Worm (Caenorhabditis elegans) whole organism, L4 larva: ENCODE data around the gene che-2.

Source experiments
- F37D6.2 ChIP-seq: sonication (generic microtip); optimal IDR thresholded peaks from 2 replicates; lab custom pipeline; 2016; ENCODE audit warnings: mild to moderate bottlenecking, missing genetic modification characterization, missing compliant biosample characterization
- F49E8.2 ChIP-seq: sonication (generic microtip); optimal IDR thresholded peaks from 2 replicates; lab custom pipeline; 2016; ENCODE audit warnings: missing compliant biosample characterization, mild to moderate bottlenecking, missing genetic modification characterization, borderline replicate concordance
- R02D3.7 ChIP-seq: fragments of 150-350 bp; sonication (generic microtip); optimal IDR thresholded peaks from 3 replicates; lab custom pipeline; 2014; ENCODE audit warnings: missing biosample characterization, missing genetic modification characterization
- T20F7.1 ChIP-seq: fragments of 200-800 bp; sonication (Bioruptor generic); optimal IDR thresholded peaks from 2 replicates; lab custom pipeline; 2018; ENCODE audit warnings: mild to moderate bottlenecking, missing genetic modification characterization, missing compliant biosample characterization
- T26A8.4 ChIP-seq: fragments of 200-800 bp; sonication (Bioruptor generic); IDR thresholded peaks from 2 replicates; pipeline ENCODE4 v1.3.6; 2022; ENCODE audit warnings: missing genetic modification characterization, missing compliant biosample characterization
- aha-1 ChIP-seq: fragments of 150-350 bp; peaks from one replicate; lab custom pipeline; 2014; ENCODE audit warnings: missing biosample characterization, missing genetic modification characterization
- ctbp-1 ChIP-seq: fragments of 200-800 bp; sonication (Bioruptor generic); IDR thresholded peaks from 2 replicates; pipeline ENCODE4 v1.3.6; 2022; ENCODE audit warnings: missing genetic modification reagents, missing genetic modification characterization, missing compliant biosample characterization
- daf-12 ChIP-seq: fragments of 150-350 bp; optimal IDR thresholded peaks from 2 replicates; lab custom pipeline; 2014; ENCODE audit warnings: missing biosample characterization, missing genetic modification reagents, missing genetic modification characterization
- daf-16 ChIP-seq, 3 experiments: sonication (generic microtip); optimal IDR thresholded peaks; 2 replicates each; lab custom pipeline; 2016 to 2017; ENCODE audit warnings: missing genetic modification characterization in 3 of 3, missing genetic modification reagents in 3 of 3, mild to moderate bottlenecking in 2 of 3, missing compliant biosample characterization in 2 of 3, missing biosample characterization in 1 of 3, moderate library complexity in 1 of 3
- daf-19 ChIP-seq: fragments of 200-800 bp; sonication (Bioruptor generic); conservative IDR thresholded peaks from 2 replicates; pipeline ENCODE4 v1.3.6; 2022; ENCODE audit warnings: missing genetic modification characterization, missing compliant biosample characterization
- dmd-6 ChIP-seq: fragments of 200-800 bp; sonication (Bioruptor generic); IDR thresholded peaks from 2 replicates; pipeline ENCODE4 v1.3.6; 2022; ENCODE audit warnings: missing genetic modification reagents, missing genetic modification characterization, missing compliant biosample characterization
- duxl-1 ChIP-seq: sonication (generic microtip); optimal IDR thresholded peaks from 2 replicates; lab custom pipeline; 2016; ENCODE audit warnings: mild to moderate bottlenecking, missing genetic modification characterization, moderate library complexity, missing compliant biosample characterization; ENCODE audit not compliant: poor library complexity
- gei-8 ChIP-seq: fragments of 200-800 bp; sonication (Bioruptor generic); optimal IDR thresholded peaks from 2 replicates; lab custom pipeline; 2018; ENCODE audit warnings: mild to moderate bottlenecking, missing genetic modification characterization, missing compliant biosample characterization
- hlh-11 ChIP-seq: fragments of 200-800 bp; sonication (Bioruptor generic); optimal IDR thresholded peaks from 2 replicates; lab custom pipeline; 2018; ENCODE audit warnings: mild to moderate bottlenecking, missing genetic modification characterization, missing compliant biosample characterization
- hlh-30 ChIP-seq: sonication (generic microtip); optimal IDR thresholded peaks from 2 replicates; lab custom pipeline; 2017; ENCODE audit warnings: antibody characterized with exemption, mild to moderate bottlenecking, missing genetic modification characterization, missing compliant biosample characterization; ENCODE audit not compliant: insufficient read depth
- hmg-1.1 ChIP-seq: fragments of 200-800 bp; sonication (Bioruptor generic); IDR thresholded peaks from 2 replicates; pipeline ENCODE4 v1.3.6; 2022; ENCODE audit warnings: missing genetic modification reagents, missing genetic modification characterization, missing compliant biosample characterization
- lim-7 ChIP-seq: fragments of 200-800 bp; sonication (Bioruptor generic); IDR thresholded peaks from 2 replicates; pipeline ENCODE4 v1.3.6; 2022; ENCODE audit warnings: missing genetic modification characterization, missing compliant biosample characterization
- lin-1 ChIP-seq: fragments of 200-800 bp; sonication (Bioruptor generic); IDR thresholded peaks from 2 replicates; pipeline ENCODE4 v1.3.6; 2022; ENCODE audit warnings: missing genetic modification reagents, missing genetic modification characterization, missing compliant biosample characterization
- lin-29 ChIP-seq: fragments of 200-800 bp; sonication (Bioruptor generic); IDR thresholded peaks from 2 replicates; pipeline ENCODE4 v1.3.6; 2022; ENCODE audit warnings: missing genetic modification reagents, missing genetic modification characterization, missing compliant biosample characterization
- lir-3 ChIP-seq: sonication (generic microtip); optimal IDR thresholded peaks from 2 replicates; lab custom pipeline; 2016; ENCODE audit warnings: mild to moderate bottlenecking, missing genetic modification characterization, missing compliant biosample characterization
- mdt-29 ChIP-seq: fragments of 200-800 bp; sonication (Bioruptor generic); IDR thresholded peaks from 2 replicates; pipeline ENCODE4 v1.3.6; 2022; ENCODE audit warnings: missing genetic modification reagents, missing genetic modification characterization, missing compliant biosample characterization
- mxl-3 ChIP-seq: fragments of 200-800 bp; sonication (Bioruptor generic); optimal IDR thresholded peaks from 2 replicates; lab custom pipeline; 2018; ENCODE audit warnings: mild to moderate bottlenecking, missing genetic modification characterization, missing compliant biosample characterization
- nhr-102 ChIP-seq: sonication (generic microtip); optimal IDR thresholded peaks from 2 replicates; lab custom pipeline; 2016; ENCODE audit warnings: mild to moderate bottlenecking, missing genetic modification characterization, moderate library complexity, missing compliant biosample characterization
- nhr-11 ChIP-seq: fragments of 150-350 bp; optimal IDR thresholded peaks from 2 replicates; lab custom pipeline; 2014; ENCODE audit warnings: missing biosample characterization, missing genetic modification characterization
- nhr-25 ChIP-seq: sonication (generic microtip); optimal IDR thresholded peaks from 2 replicates; lab custom pipeline; 2017; ENCODE audit warnings: missing genetic modification characterization, mild to moderate bottlenecking, missing compliant biosample characterization, antibody characterized with exemption, moderate library complexity, borderline replicate concordance; ENCODE audit not compliant: insufficient read depth
- nhr-28 ChIP-seq: fragments of 150-350 bp; optimal IDR thresholded peaks from 2 replicates; lab custom pipeline; 2014; ENCODE audit warnings: missing biosample characterization, missing genetic modification characterization
- nhr-48 ChIP-seq: sonication (generic microtip); optimal IDR thresholded peaks from 2 replicates; lab custom pipeline; 2016; ENCODE audit warnings: mild to moderate bottlenecking, missing genetic modification characterization, missing compliant biosample characterization
- nhr-6 ChIP-seq: fragments of 150-350 bp; optimal IDR thresholded peaks from 2 replicates; lab custom pipeline; 2014; ENCODE audit warnings: missing biosample characterization, missing genetic modification characterization
- php-3 ChIP-seq: fragments of 200-800 bp; sonication (Bioruptor generic); IDR thresholded peaks from 2 replicates; pipeline ENCODE4 v1.3.6; 2022; ENCODE audit warnings: missing genetic modification reagents, missing genetic modification characterization, missing compliant biosample characterization
- pqm-1 ChIP-seq: sonication (generic microtip); optimal IDR thresholded peaks from 2 replicates; lab custom pipeline; 2017; ENCODE audit warnings: missing biosample characterization, missing genetic modification characterization
- rbr-2 ChIP-seq: sonication (generic microtip); optimal IDR thresholded peaks from 2 replicates; lab custom pipeline; 2016; ENCODE audit warnings: missing genotype, missing genetic modification characterization, missing compliant biosample characterization
- set-16 ChIP-seq: fragments of 200-800 bp; sonication (Bioruptor generic); IDR thresholded peaks from 2 replicates; pipeline ENCODE4 v1.3.6; 2022; ENCODE audit warnings: missing genetic modification reagents, missing genetic modification characterization, missing compliant biosample characterization
- tag-97 ChIP-seq: fragments of 200-800 bp; sonication (Bioruptor generic); IDR thresholded peaks from 2 replicates; pipeline ENCODE4 v1.3.6; 2022; ENCODE audit warnings: missing genetic modification characterization, missing compliant biosample characterization
- unc-62 ChIP-seq, 3 experiments: fragments of 150-350 bp in 1 of 3; sonication (generic microtip); optimal IDR thresholded peaks in 2 of 3; peaks in 1 of 3; 1 replicate in 1 of 3; 2 replicates in 2 of 3; lab custom pipeline; 2014 to 2017; ENCODE audit warnings: missing biosample characterization in 3 of 3, missing genetic modification characterization in 3 of 3, missing genetic modification reagents in 3 of 3, missing genotype in 1 of 3
- vab-7 ChIP-seq: fragments of 200-800 bp; sonication (Bioruptor generic); IDR thresholded peaks from 2 replicates; pipeline ENCODE4 v1.3.6; 2022; ENCODE audit warnings: missing genetic modification reagents, missing genetic modification characterization, missing compliant biosample characterization
- zag-1 ChIP-seq: fragments of 150-350 bp; optimal IDR thresholded peaks from 2 replicates; lab custom pipeline; 2014; ENCODE audit warnings: missing biosample characterization, missing genetic modification characterization
- zfp-3 ChIP-seq: fragments of 200-800 bp; sonication (Bioruptor generic); conservative IDR thresholded peaks from 2 replicates; pipeline ENCODE4 v1.3.6; 2022; ENCODE audit warnings: missing genetic modification reagents, missing genetic modification characterization, missing compliant biosample characterization
- ztf-11 ChIP-seq: fragments of 150-350 bp; optimal IDR thresholded peaks from 2 replicates; lab custom pipeline; 2014; ENCODE audit warnings: missing biosample characterization, missing genetic modification characterization

The che-2 gene

DNA sequence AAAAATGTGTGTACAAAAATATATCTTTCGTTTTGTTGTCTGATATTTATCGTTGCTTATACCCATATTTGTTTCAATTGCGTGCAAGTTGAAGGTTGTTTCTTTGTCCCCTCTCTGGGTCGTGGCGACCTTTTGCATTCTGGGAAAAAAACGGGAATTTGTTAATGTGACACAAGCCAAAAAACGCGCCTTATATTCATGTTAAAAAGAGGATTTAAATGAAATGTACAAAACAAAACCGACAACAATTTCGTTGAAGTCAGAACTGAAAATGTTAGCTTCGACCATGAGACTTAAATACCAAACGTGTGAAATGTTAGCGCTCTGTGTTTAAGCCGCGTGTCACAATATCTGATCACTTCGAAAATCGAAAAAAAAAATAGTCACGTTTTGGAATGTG, 43.2 kb downstream of the che-2 start:
- TF ChIP-seq R02D3.7 (no peak), aha-1 (peak; percentile 93)

DNA sequence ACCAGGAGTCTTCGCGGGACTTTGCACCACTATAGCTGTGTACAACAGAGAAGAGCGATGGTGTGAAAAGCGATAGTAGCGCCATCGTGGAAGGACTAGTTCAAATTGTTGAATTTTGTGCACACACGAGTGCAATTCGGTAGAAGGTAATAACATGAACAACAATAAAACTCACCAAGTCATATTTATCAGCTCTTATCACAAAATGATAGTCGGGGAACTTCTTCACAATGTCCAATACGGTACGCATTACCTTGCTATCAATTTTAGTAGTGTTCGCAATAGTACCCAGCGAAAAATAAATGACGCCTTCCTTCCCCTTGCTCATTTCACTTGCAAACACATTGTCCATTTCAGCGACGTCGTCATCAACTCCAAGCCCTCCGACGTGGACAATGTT, 46.4 kb downstream of the che-2 start:
- TF ChIP-seq daf-19 (GFP tag; lab: Robert Waterston, UW), result no peak
- TF ChIP-seq pqm-1, result peak; percentile 51
- TF ChIP-seq nhr-48, result no peak
- no peak for TF ChIP-seq set-16 (GFP tag; lab: Robert Waterston, UW)
- no peak for TF ChIP-seq vab-7 (GFP tag; lab: Robert Waterston, UW)
- TF ChIP-seq aha-1, result peak; percentile 63
- TF ChIP-seq nhr-28 (tag; lab: Kevin White, UChicago), result peak; percentile 49
- no peak for TF ChIP-seq lin-29
- TF ChIP-seq tag-97 (GFP tag; lab: Robert Waterston, UW), result no peak
- peak; percentile 70 for TF ChIP-seq php-3
- no peak for TF ChIP-seq daf-16 (GFP tag; optimal IDR thresholded peaks at IDR 0.05; lab: Kevin White, UChicago)
- peak; percentile 30 for TF ChIP-seq daf-16 (tag; optimal IDR thresholded peaks at IDR 0.05; lab: Kevin White, UChicago)

DNA sequence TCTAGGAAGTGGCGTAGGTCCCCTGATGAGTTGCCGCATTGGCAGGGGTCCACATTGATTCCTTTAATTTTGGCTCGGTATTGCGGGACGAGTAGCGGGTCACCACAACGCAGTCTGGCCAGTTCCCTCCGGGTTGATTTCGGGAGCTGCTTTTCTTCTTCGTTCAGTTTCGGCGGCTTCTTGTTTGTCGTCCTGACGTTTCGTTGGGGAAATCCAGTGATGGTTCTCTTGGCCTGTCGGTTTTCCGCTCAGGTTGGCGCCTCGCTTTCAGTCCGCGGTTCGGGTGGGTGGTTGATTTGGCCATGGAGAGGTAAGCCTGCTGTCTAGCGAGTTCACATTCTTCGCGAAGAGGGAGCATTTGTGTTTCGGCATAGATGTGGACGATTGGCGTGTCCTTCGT, 47.5 kb downstream of the che-2 start:
- TF ChIP-seq set-16 (GFP tag; lab: Robert Waterston, UW) (peak; percentile 62; the same call in 1 of the 2 replicates), ztf-11 (tag; lab: Kevin White, UChicago) (no peak)

DNA sequence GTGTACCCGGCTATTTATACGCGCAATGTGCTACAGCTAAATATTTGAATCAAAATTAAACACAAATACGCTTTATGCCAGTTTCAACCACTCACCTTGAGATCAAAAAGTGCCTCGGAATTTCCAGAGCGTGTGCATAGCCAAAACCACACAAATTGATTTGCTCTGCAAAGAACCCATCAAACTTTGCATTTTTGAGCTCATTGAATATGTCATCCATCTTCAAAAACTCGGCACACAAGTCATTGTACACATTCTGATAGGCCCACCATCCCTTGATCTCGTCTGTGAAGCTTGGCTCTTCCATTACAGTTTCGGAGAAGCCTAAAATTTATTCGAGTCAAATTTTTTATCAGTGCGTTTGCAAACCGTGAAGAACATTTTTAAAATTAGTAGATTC, 48.1 kb downstream of the che-2 start:
- TF ChIP-seq unc-62 (GFP tag; optimal IDR thresholded peaks at IDR 0.05 in 1 of 2; lab: Kevin White, UChicago) (peak in 1 of 2 experiments; percentile 96), unc-62 (tag; optimal IDR thresholded peaks at IDR 0.05; lab: Kevin White, UChicago) (no peak), T20F7.1 (no peak)

DNA sequence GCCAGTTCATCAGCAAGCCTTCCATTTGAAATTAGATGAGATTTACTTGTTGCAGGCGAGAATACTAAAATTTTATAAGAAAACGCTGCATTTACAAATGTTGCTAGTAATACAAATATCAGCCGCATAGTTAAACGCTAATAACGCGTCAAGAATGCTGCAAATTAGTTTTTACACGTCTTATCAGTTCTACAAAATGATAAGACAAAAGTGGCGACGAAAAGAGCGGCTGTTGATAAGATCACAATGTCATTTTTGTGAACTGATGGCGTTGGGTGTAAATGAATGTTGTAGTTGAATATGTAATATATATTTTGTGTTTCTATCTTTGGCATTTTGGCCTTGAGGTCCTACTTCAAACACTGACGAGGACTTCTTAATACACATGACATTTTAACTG, 48.8 kb downstream of the che-2 start, which contains the start of gene ugt-46:
Gene ugt-46, minus strand, starts transcription at position 279 of the 400 bp plus-strand sequence.
- TF ChIP-seq dmd-6 (peak; percentile 49; the same call in 1 of the 2 replicates), T26A8.4 (GFP tag; lab: Robert Waterston, UW) (no peak), pqm-1 (peak; percentile 95), nhr-102 (tag; lab: Kevin White, UChicago) (no peak), hmg-1.1 (0 out of 2 replicates have a peak, but pooled peaks have one; percentile 20), hlh-11 (peak; percentile 52), nhr-28 (tag; lab: Kevin White, UChicago) (peak; percentile 95), lir-3 (tag; lab: Kevin White, UChicago) (no peak), hlh-30 (peak; percentile 26), zfp-3 (GFP tag; lab: Robert Waterston, UW) (no peak), daf-16 (GFP tag; optimal IDR thresholded peaks at IDR 0.05; lab: Kevin White, UChicago) (no peak), daf-16 (tag; optimal IDR thresholded peaks at IDR 0.05; lab: Kevin White, UChicago) (peak; percentile 83)
- TF ChIP-seq, all 104 proteins: peak for 7

DNA sequence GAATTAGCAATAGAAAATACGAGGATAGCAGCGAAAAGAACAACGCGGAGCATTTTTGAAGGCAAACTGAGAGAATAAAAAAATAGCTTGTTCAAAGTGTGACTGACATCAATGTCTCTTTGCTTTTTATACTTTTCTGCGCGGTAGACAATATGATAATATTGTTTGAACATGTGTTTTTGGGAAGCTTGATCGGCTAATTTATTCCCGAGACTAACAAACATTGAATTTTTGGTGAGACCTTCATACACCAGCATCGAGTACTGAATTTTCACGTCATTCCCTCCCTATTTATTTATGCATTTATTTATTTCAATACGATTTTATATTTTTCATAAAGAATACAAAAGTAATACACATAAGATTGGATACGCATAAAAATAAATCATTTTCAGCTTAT, 49.7 kb downstream of the che-2 start, which contains the start of gene B0310.6:
Gene B0310.6, minus strand, starts transcription at position 101 of the 400 bp plus-strand sequence.
- peak; percentile 9 for TF ChIP-seq aha-1
- TF ChIP-seq gei-8 (GFP tag; lab: Kevin White, UChicago), result no peak
- no peak for TF ChIP-seq daf-12 (tag; lab: Kevin White, UChicago)
- TF ChIP-seq rbr-2 (tag; lab: Kevin White, UChicago), result no peak
- no peak for TF ChIP-seq set-16 (GFP tag; lab: Robert Waterston, UW)

DNA sequence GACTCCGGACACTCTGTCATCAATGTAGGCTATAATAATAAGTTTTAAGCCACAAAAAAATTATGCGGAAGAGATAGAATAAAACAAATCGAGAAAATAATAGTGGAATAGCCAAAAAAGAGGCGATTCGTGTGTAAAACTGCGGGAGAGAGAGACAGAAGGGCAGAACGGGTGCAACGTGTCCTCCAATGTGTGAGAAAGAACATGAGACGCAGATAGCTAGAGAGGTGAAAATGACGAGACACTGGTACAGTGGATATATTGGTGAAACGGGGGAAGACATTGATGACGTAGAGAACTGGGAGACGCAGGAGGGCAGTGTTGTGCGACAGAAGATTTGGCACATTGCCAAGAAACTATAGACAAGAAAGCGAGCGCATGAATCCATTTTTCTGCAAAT, 54.5 kb downstream of the che-2 start, which contains the start of gene F28C10.3:
Gene F28C10.3, minus strand, starts transcription at position 101 of the 400 bp plus-strand sequence.
- TF ChIP-seq mdt-29, result no peak
- peak; percentile 89 for TF ChIP-seq hlh-11
- TF ChIP-seq lin-1 (GFP tag; lab: Robert Waterston, UW), result 0 out of 2 replicates have a peak, but pooled peaks have one; percentile 19
- peak; percentile 88 for TF ChIP-seq nhr-28 (tag; lab: Kevin White, UChicago)
- TF ChIP-seq lim-7 (GFP tag; lab: Robert Waterston, UW), result no peak
- TF ChIP-seq ctbp-1 (GFP tag; lab: Robert Waterston, UW), result peak; percentile 60
- peak; percentile 78 for TF ChIP-seq mxl-3 (GFP tag; lab: Kevin White, UChicago)
- TF ChIP-seq zag-1 (tag; lab: Kevin White, UChicago), result peak; percentile 82
- TF ChIP-seq ztf-11 (tag; lab: Kevin White, UChicago), result no peak
- peak; percentile 53 for TF ChIP-seq duxl-1 (tag; lab: Kevin White, UChicago)
- peak; percentile 80 for TF ChIP-seq nhr-11 (tag; lab: Kevin White, UChicago)
- peak; percentile 85 for TF ChIP-seq nhr-25 (tag; lab: Kevin White, UChicago)
- peak; percentile 45 for TF ChIP-seq F37D6.2 (tag; lab: Kevin White, UChicago)
- TF ChIP-seq nhr-6 (tag; lab: Kevin White, UChicago), result peak; percentile 63
- TF ChIP-seq F49E8.2 (tag; lab: Kevin White, UChicago), result no peak
- peak; percentile 96 for TF ChIP-seq aha-1
- TF ChIP-seq hlh-30, result peak; percentile 84
